Worm (Caenorhabditis elegans): ENCODE data around the gene Y113G7A.14.
A peak's percentile ranks its signal among the peaks of the same experiment; 100 is the strongest.

Gene Y113G7A.14

DNA sequence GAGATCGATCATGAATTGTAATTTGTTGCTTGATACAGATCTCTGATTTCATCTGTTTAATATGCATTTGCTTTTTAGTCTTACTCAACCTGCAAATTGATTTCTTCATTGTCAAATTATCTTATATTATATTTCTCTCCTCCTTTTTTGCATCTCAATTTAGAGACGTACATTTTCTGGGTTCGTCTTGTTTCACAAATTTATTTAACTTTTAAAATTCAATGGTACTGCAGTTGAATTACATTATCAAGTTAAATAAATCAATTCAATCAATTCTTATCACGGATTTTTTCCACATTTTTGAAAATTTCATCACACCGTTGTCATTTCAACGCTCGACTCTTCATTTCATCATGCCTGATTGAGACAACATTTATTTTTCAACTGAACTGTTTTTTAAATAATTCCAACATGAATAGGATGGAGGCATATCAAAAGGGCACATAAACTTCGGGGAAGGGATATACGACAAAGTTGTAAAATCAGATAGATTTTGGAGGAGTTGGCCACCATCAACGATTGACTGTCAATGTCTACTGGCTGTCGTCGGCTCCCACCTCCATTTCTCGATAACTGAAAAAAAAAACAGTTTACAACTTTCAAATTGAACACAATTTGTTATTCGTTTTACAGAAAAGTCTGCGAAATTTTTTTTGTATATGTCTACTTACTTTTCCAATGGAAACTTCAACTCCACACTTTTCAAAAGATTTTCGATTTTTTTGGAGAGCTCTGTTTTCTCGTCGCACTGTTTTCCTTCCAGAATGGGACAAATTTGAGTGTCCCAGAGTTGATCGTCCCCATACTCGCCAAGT lies 24.2 kb upstream of the Y113G7A.14 start (continued):
- TF ChIP-seq lir-1 (GFP tag; conservative IDR thresholded peaks at IDR 0.05) (no peak), pbrm-1 (GFP tag; IDR thresholded peaks at IDR 0.05) (peak; percentile 4; the same call in 1 of the 2 replicates), atf-7 (tag; optimal IDR thresholded peaks at IDR 0.05) (peak; percentile 32), attf-5 (GFP tag; optimal IDR thresholded peaks at IDR 0.05) (peak; percentile 69), cebp-1 (GFP tag; IDR thresholded peaks at IDR 0.05) (peak; percentile 70), cebp-1 (tag; optimal IDR thresholded peaks at IDR 0.05) (peak; percentile 85), ama-1 (optimal IDR thresholded peaks at IDR 0.05) (peak; percentile 66), ama-1 (GFP tag; optimal IDR thresholded peaks at IDR 0.05) (no peak), nhr-80 (tag; optimal IDR thresholded peaks at IDR 0.05) (peak; percentile 16), let-607 (tag; optimal IDR thresholded peaks at IDR 0.05) (no peak)

DNA sequence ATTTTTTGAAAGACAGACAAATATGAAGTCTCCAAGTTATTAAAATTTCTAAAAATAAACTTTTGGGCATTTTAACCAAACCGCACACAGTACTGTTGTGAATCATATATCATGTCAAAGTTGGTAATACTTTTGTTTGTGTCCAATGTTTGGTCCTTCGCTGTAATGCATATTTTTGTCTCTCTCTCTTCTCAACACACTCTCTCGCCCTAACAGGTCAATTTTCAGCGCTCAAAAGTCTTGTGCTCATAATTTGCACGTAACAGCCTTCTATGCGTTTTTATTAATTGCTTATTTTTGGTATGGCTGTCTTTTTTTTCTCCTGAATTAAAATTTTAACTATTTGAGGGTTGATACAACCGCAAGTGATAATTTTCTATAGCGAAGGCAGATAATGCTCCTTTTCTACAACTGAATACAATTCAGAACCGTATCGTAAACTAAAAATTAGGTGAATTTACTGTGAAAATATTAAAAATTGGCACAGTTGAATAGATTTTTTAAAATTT lies 23.6 kb upstream of the Y113G7A.14 start:
- TF ChIP-seq lsy-27 (tag; optimal IDR thresholded peaks at IDR 0.05; ENCODE audit: borderline replicate concordance, insufficient read depth): no peak
- no peak for TF ChIP-seq ztf-18 (tag; optimal IDR thresholded peaks at IDR 0.05)
- TF ChIP-seq Y53G8AR.9 (GFP tag; conservative IDR thresholded peaks at IDR 0.05): 0 out of 2 replicates have a peak, but pooled peaks have one; percentile 82
- TF ChIP-seq madf-3 (GFP tag; IDR thresholded peaks at IDR 0.05): no peak
- peak; percentile 64 for TF ChIP-seq repo-1 (tag; optimal IDR thresholded peaks at IDR 0.05)
- TF ChIP-seq Y67H2A.10 (GFP tag; conservative IDR thresholded peaks at IDR 0.05): no peak
- no peak for TF ChIP-seq rcor-1 (GFP tag; IDR thresholded peaks at IDR 0.05)
- no peak for TF ChIP-seq zfh-2 (GFP tag; conservative IDR thresholded peaks at IDR 0.05)
- peak; percentile 10 for TF ChIP-seq gei-17 (GFP tag; optimal IDR thresholded peaks at IDR 0.05)
- TF ChIP-seq xnd-1 (tag; optimal IDR thresholded peaks at IDR 0.05): no peak
- no peak for TF ChIP-seq zim-3 (tag; optimal IDR thresholded peaks at IDR 0.05)
- no peak for TF ChIP-seq bed-1 (GFP tag; IDR thresholded peaks at IDR 0.05)
- no peak for TF ChIP-seq madf-8 (GFP tag; conservative IDR thresholded peaks at IDR 0.05)
- no peak for TF ChIP-seq nhr-27 (tag; optimal IDR thresholded peaks at IDR 0.05)
- no peak for TF ChIP-seq Y56A3A.18 (GFP tag; IDR thresholded peaks at IDR 0.05)
- no peak for TF ChIP-seq nfya-1 (tag; optimal IDR thresholded peaks at IDR 0.05; ENCODE audit: borderline replicate concordance, insufficient read depth)
- TF ChIP-seq sdz-38 (tag; optimal IDR thresholded peaks at IDR 0.05): no peak
- no peak for TF ChIP-seq mes-4 (tag; optimal IDR thresholded peaks at IDR 0.05)
- TF ChIP-seq Y53F4B.3 (GFP tag; IDR thresholded peaks at IDR 0.05): no peak
- TF ChIP-seq ztf-26 (tag; optimal IDR thresholded peaks at IDR 0.05): no peak
- TF ChIP-seq nfyb-1 (GFP tag; IDR thresholded peaks at IDR 0.05): 0 out of 2 replicates have a peak, but pooled peaks have one; percentile 22
- TF ChIP-seq egrh-3 (GFP tag; IDR thresholded peaks at IDR 0.05): no peak
- no peak for TF ChIP-seq F33H1.4 (GFP tag; IDR thresholded peaks at IDR 0.05)
- no peak for TF ChIP-seq F52B5.7 (tag; optimal IDR thresholded peaks at IDR 0.05)
- no peak for TF ChIP-seq Y95B8A.8 (GFP tag; IDR thresholded peaks at IDR 0.05)
- TF ChIP-seq efl-1 (GFP tag; optimal IDR thresholded peaks at IDR 0.05): no peak
- no peak for TF ChIP-seq ekl-4 (GFP tag; IDR thresholded peaks at IDR 0.05)
- TF ChIP-seq tbx-9 (tag; optimal IDR thresholded peaks at IDR 0.05; ENCODE audit: borderline replicate concordance): no peak
- TF ChIP-seq ceh-91 (GFP tag; IDR thresholded peaks at IDR 0.05): no peak
- no peak for TF ChIP-seq attf-6 (GFP tag; IDR thresholded peaks at IDR 0.05)
- no peak for TF ChIP-seq snpc-1.3 (tag; optimal IDR thresholded peaks at IDR 0.05; ENCODE audit: insufficient read depth)
- no peak for TF ChIP-seq dox-1 (GFP tag; IDR thresholded peaks at IDR 0.05)
- no peak for TF ChIP-seq aptf-3 (GFP tag; IDR thresholded peaks at IDR 0.05)
- TF ChIP-seq pha-4 (tag; optimal IDR thresholded peaks at IDR 0.05): no peak
- no peak for TF ChIP-seq C06A6.2 (GFP tag; conservative IDR thresholded peaks at IDR 0.05)
- no peak for TF ChIP-seq F39B2.1 (GFP tag; IDR thresholded peaks at IDR 0.05)
- TF ChIP-seq F57A8.1 (GFP tag; optimal IDR thresholded peaks at IDR 0.05): no peak
